Worm (Caenorhabditis elegans) whole organism, L4/young adult: Measurements from ENCODE around the gene flp-14.
A peak's percentile ranks its signal among the peaks of the same experiment; 100 is the strongest.

Experiments used
- W03F9.2 ChIP-seq: fragments of 150-350 bp; optimal IDR thresholded peaks from 2 replicates; lab custom pipeline; 2014; ENCODE audit warnings: missing biosample characterization, missing genetic modification characterization
- dao-5 ChIP-seq: sonication (generic microtip); optimal IDR thresholded peaks from 2 replicates; lab custom pipeline; 2016; ENCODE audit warnings: missing genotype, missing genetic modification characterization, moderate library complexity, missing compliant biosample characterization
- him-1 ChIP-seq: sonication (generic microtip); optimal IDR thresholded peaks from 2 replicates; lab custom pipeline; 2016; ENCODE audit warnings: missing genotype, missing genetic modification reagents, missing genetic modification characterization, missing compliant biosample characterization

flp-14 gene

DNA sequence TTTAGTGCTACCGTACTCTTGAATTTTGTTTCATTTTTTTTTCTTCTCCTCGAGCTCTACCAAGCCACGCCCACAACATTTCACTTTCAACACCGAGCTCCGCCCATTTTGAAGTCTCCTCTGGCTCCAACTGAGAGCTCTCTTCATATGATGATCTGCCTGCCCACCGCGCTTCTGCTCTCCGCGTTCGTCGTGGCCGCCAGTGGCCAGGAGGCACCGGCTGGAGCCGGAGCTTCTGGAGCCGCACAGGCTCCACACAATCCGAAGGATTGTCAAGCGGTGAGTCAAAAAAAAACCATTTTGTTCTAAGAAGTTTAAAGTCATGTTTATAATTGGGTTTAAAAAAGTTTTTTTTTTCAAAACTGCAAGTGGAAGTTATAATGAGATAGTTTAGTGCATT, at the start of gene flp-14:
flp-14 (plus strand) TSS at position 146 of the 400 bp plus-strand sequence.
- TF ChIP-seq W03F9.2 (no peak), him-1 (tag; lab: Kevin White, UChicago) (no peak), dao-5 (tag; lab: Kevin White, UChicago) (no peak)

DNA sequence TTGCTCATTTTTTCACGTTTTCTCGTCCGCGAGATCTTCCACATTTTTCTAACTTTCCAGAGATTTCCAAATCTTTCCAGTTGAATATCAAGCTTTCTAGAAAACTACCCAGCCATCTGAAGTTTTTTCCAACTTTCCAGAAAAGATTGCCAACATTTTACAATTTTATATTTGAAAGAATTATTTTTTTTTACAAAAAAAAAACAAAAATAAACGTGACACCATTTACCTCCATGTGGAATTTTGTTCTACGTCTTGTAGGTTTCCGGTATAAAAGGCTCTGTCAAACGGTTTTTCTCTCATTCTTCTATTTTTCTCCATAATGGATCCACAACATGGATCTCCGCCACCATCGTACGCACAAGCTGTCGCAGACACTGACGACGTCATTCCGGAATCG, 45.7 kb upstream of the flp-14 start, which contains the start of gene Y37D8A.8:
Y37D8A.8 (plus strand) TSS at position 301 of the 400 bp plus-strand sequence.
- TF ChIP-seq dao-5 (tag; lab: Kevin White, UChicago), result no peak
- no peak for TF ChIP-seq him-1 (tag; lab: Kevin White, UChicago)
- TF ChIP-seq W03F9.2, result no peak

DNA sequence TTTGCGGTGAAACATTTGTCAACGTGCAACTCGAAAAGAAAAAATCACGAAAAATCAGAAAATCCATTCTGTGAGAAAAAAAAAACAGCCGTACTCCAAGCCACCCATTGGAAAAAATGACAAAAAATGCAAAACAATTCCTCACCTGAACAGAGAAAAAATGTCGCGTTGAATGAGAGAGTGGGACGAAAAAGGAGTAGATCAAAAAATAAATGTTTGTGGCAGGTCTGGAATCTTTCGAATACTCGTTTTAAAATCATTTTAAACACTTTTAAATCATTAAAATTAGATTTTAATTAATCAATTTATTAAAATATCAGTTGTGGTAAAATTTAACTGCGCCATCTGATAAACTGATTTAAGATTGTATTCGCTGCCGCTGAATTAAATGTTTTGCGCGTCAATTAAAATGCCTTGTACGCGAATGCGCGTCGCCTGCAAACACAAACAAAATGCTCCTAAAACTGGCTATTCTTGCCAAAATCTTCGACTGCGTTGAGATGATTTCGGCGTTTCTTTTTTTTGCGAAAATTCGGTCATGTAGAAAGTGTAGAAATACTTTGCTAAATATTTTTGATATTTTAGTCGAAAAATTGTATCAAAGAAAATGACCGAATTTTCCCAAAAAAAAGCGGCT, 40.1 kb upstream of the flp-14 start, which contains the start of gene Y37D8A.6:
Y37D8A.6 (minus strand) TSS at position 238 of the 637 bp plus-strand sequence.
- TF ChIP-seq W03F9.2 (no peak), him-1 (tag; lab: Kevin White, UChicago) (no peak), dao-5 (tag; lab: Kevin White, UChicago) (no peak)

DNA sequence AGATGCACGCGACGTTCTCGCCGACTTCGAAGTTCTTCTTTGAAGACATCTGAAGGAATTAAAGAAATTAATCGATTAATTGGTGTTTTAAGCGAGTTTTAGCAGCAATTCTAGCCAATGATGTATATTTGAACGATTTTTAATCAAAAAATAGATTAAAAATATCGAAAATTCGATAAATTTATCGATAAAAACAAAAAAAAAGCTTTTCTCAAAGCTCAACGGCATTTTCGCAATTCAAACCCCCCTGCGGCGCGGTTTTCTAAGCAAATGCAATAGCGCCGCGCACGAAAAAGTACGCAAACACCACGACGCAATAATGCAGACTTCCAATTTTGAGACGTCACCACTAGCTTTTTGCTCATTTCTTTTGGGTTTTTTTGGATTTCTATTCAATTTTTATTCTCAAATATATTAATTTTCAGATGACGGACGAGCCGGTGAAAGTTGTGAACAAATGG, 35.7 kb upstream of the flp-14 start, which contains the start of the genes mrg-1 and spcs-2:
mrg-1 (minus strand) TSS at position 51 of the 461 bp plus-strand sequence.
spcs-2 (plus strand) TSS at position 426 of the 461 bp plus-strand sequence.
- TF ChIP-seq dao-5 (tag; lab: Kevin White, UChicago) (no peak), W03F9.2 (peak; percentile 94), him-1 (tag; lab: Kevin White, UChicago) (peak; percentile 59)

DNA sequence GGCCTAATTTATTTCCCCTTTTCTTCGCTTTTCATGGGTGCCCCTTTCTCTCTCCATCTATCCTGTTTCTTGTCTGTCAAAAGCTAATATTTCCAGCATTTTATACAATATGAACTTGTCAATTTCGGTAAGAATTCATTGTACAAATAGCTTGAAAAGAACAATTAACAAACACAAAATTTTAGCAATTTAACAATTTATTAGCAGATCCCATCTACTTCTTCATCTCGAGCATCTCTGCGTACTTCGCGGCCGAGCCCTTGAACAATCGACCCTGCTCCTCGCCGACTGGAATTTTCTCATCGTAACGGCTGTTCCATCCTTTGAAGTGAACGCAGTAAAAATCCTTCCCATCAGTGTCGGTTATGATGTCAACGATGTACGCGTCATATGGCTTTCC, 34.7 kb upstream of the flp-14 start:
- TF ChIP-seq dao-5 (tag; lab: Kevin White, UChicago), result no peak
- no peak for TF ChIP-seq W03F9.2

DNA sequence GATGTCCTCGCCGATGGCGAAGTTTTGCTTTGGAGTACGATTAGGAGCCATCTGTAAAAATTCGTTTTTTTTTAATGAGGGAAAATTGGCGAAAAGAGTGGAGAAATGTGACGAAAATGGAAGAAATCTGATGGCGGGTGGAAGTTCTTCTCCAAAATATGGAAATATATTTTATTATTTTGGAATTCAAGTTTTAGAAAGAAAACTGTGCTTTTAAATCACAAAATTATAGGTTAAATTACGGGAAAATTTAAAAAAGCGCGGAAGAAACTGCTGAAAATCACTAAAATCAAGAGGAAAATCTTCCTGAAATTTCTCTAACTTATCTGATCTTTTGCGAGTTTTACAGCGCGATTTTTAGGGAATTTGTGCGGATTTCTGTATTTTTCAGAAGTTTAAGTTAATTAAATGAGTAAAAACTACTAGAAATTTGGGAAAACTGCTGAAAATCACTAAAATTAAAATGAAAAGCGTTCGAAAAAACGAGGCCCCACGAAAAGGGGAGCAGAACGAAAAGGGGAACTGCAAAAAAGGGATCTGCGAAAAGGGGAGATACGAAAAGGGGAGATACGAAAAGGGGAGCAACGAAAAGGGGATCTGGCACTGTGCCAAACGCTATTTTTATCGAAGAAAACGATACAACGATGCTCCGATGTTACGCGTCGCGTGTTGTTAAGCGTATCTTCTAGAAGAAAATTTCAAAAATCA, 32.6 kb upstream of the flp-14 start, which contains the start of the genes cec-7 and enu-3.5:
cec-7 (minus strand) TSS at position 51 of the 708 bp plus-strand sequence.
enu-3.5 (plus strand) TSS at position 670 of the 708 bp plus-strand sequence.
- no peak for TF ChIP-seq him-1 (tag; lab: Kevin White, UChicago)
- TF ChIP-seq dao-5 (tag; lab: Kevin White, UChicago), result no peak
- TF ChIP-seq W03F9.2, result no peak

DNA sequence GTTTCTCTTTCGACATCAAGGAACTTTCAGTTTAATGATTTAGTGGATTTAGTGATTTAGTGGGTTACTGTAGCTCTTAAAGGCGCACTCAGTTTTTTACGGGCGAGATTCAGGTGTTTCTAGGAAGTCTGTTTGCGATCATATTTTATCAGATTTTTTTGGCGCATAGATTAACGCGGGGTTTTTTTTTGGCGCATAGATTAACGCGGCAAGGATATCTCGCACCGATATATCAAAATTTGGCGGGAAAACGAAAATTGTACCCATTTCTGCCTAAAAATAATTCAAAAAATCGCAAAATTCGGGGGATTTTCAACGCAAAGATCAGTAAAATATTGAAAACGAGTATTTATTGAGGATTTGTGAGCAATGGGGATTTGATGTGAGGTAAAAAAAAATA, 29.6 kb upstream of the flp-14 start:
- TF ChIP-seq dao-5 (tag; lab: Kevin White, UChicago), result no peak
- no peak for TF ChIP-seq W03F9.2
- TF ChIP-seq him-1 (tag; lab: Kevin White, UChicago), result no peak

DNA sequence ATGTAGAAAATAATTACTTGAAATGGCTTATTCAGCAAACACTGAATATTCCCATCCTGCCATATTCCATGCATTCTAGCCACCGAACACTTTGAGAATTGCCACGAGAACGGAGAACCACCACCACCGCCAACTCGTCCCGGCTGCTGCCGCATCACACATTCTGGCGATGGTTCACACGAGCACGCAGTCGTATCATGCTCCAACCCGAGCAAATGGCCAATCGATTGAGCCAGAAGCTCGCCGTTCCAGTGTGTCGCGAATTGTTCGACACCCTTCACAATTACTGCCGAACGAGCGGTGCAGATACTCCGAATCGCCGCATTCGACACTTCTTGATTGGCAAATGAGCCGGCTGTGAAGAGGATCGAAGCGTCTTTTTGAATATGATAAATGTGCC, 25.2 kb upstream of the flp-14 start:
- TF ChIP-seq dao-5 (tag; lab: Kevin White, UChicago), result no peak
- no peak for TF ChIP-seq W03F9.2
- no peak for TF ChIP-seq him-1 (tag; lab: Kevin White, UChicago)

DNA sequence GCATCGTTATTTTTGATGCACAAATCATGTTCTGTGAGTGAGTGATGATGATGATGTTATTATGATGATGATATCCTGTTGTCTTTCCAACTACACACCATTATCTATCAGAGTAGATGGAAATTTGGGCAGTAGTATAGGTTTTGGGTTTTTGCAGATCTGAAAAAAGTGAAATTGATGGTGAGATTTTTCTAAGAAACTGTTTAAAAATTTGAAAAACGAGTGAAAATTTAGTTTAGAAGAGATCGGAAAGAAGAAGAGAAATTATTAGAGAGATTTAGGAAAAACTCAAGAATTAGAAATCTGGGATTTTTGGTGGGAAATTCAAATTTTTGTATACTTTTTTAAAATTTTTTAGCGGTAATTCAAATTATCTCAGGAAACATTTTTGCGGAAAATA, 18.7 kb upstream of the flp-14 start, which contains the start of the genes Y37D8A.29 and unc-71:
Y37D8A.29 (minus strand) TSS at position 101 of the 400 bp plus-strand sequence.
unc-71 (minus strand) TSS at position 159 of the 400 bp plus-strand sequence.
- TF ChIP-seq him-1 (tag; lab: Kevin White, UChicago), result no peak
- TF ChIP-seq W03F9.2, result no peak
- TF ChIP-seq dao-5 (tag; lab: Kevin White, UChicago), result no peak

DNA sequence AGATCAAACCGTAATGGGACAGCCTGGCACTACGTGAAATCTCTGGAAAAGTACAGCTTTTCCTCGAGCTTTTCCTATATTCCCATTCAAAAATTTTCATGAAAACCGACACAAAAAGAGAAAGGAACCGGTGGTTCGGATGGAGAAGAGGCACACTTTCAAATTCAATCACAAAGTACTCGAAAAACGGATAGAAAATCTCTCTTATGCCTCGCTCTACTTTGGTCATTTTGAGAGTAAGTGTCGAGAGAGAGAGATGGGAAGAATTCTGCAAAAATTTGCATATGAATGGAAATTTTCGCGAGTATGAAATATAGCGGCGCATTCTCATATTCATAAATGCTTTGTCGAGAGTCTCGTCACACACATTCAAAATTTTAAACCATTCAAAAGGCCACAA, 17.5 kb upstream of the flp-14 start:
- TF ChIP-seq him-1 (tag; lab: Kevin White, UChicago), result no peak
- no peak for TF ChIP-seq dao-5 (tag; lab: Kevin White, UChicago)

DNA sequence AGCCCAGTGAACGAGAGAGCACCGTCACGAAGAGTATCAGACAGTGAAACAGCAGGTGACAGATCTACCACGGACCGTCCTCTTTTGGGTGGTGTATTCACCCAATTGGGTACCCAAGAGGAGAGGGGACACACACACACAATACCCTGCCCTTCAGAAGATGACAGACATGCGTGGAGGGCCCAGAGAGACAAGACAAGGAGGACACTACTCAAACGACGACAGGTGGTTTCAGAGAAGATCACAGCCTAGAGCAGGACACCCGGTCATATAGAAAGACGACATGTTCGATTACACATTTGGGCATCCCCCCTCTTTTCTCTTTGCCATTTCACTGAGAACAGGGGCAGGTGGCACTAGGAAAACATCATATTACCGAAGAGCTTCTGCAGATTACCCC, 16.1 kb upstream of the flp-14 start:
- TF ChIP-seq him-1 (tag; lab: Kevin White, UChicago) (no peak), W03F9.2 (no peak), dao-5 (tag; lab: Kevin White, UChicago) (no peak)

DNA sequence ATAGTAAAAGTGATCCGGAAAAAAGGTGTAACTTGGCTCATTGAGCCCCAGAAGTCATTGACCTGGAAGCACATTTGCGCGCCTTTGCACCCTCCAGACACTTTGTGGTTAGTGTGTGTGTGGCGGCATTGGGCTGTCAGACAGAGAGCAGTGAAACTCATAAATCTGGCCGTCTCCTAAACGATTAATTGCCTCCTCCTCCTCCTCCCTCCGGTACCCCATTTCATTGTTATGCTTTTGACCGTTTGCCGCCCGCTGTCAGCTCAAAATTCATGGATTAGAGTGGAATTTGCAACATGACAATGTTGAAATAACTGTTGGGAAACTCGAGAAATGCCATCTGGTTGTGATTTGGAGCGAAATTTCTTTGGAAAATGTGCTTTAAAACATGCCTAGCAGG, 6.3 kb upstream of the flp-14 start:
- TF ChIP-seq him-1 (tag; lab: Kevin White, UChicago), result no peak
- no peak for TF ChIP-seq dao-5 (tag; lab: Kevin White, UChicago)
- no peak for TF ChIP-seq W03F9.2

DNA sequence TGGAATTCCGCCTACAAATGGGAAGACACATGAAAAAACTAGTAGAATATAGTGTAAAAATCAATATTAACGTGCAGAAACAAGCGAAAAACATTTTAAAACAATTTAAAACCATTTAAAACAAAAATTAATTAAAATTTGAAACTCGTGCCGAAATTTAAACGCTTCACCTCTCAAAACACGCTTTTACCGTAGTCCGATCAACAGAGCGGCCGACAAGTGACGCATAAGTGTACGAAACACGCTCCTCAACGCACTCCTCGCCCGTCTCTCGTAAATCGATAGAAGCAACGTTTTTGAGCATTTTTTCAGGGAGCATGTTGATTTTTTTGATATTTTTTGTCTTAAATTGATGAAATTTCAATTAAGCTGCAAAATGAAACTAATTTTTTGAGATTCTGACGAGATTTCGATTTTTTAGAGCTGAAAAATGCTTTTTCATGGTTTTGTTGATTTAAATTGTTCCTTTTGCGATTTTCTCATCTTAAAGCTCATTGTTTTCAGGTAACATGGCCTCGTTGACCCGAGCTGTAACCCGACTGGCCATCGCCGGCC, 5.2 kb upstream of the flp-14 start, which contains the start of gene cox-5A:
cox-5A (plus strand) TSS at position 505 of the 555 bp plus-strand sequence.
- peak; percentile 98 for TF ChIP-seq him-1 (tag; lab: Kevin White, UChicago)
- TF ChIP-seq dao-5 (tag; lab: Kevin White, UChicago), result no peak
- peak; percentile 99 for TF ChIP-seq W03F9.2
